Worm (Caenorhabditis elegans) whole organism, L3 larva: ENCODE measurements around the gene glo-4.

Experiments
- ZK546.5 ChIP-seq: sonication (generic microtip); optimal IDR thresholded peaks from 2 replicates; lab custom pipeline; 2017; ENCODE audit warnings: missing biosample characterization, missing genetic modification characterization
- nhr-11 ChIP-seq: fragments of 150-350 bp; optimal IDR thresholded peaks from 2 replicates; lab custom pipeline; 2014; ENCODE audit warnings: missing biosample characterization, missing genetic modification characterization

DNA sequence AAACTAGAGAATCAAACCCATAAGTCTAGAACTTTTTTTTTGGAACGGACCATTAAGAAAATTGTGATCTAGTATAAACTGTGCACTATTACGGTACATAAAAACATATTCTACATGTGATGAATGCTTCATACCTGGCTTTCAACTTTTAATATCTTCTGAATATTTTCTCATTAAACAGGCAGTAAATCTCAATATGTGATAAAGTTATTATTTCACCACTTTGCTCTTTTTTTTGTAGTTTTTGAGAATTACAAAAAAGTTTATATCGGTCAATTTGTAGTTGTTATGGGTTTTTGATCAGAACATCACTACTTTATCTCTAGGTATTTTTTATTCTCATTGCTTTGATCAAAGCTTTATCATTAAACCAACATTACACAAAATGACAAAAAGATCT, 18.6 kb downstream of the glo-4 start:
- TF ChIP-seq ZK546.5 (tag; lab: Kevin White, UChicago): no peak
- TF ChIP-seq nhr-11 (tag; lab: Kevin White, UChicago): no peak
